Worm (Caenorhabditis elegans): ENCODE measurements around the gene hsp-43.
A peak's percentile ranks its signal among the peaks of the same experiment; 100 is the strongest.

hsp-43 gene

DNA sequence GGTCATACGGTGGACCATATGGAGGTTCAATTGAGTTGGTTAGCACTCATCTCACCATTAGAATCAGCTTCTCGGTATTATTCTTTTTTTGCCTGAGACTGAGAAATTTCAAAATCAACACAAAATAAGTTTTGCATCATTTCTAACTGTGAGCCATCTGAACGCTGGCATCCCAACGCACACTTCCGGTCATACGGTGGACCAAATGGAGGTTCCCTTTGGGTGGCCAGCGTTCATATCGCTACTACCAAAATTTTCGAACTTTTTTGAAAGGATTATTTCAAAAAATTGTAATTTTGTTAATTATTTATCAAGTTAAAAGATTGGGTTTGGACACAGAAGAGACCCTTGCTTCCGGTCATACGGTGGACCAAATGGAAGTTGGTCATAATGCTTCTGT lies 17.4 kb upstream of the hsp-43 start:
- TF ChIP-seq pax-3 (tag; optimal IDR thresholded peaks at IDR 0.05) (no peak), rnt-1 (tag; optimal IDR thresholded peaks at IDR 0.05) (peak; percentile 9), swsn-7 (tag; optimal IDR thresholded peaks at IDR 0.05) (peak; percentile 3), nhr-47 (tag; optimal IDR thresholded peaks at IDR 0.05) (no peak), nhr-20 (tag; optimal IDR thresholded peaks at IDR 0.05) (peak; percentile 11), efl-1 (optimal IDR thresholded peaks at IDR 0.05) (no peak), efl-1 (GFP tag; optimal IDR thresholded peaks at IDR 0.05 in 1 of 2) (no peak), sptf-1 (tag; optimal IDR thresholded peaks at IDR 0.05) (no peak)

- TF ChIP-seq unc-130 (tag; optimal IDR thresholded peaks at IDR 0.05) (peak; percentile 14), skn-1 (tag; optimal IDR thresholded peaks at IDR 0.05) (no peak), nhr-85 (tag) (peak; percentile 88), lsy-2 (tag; optimal IDR thresholded peaks at IDR 0.05) (peak in 1 of 2 experiments; percentile 27), fkh-4 (tag; optimal IDR thresholded peaks at IDR 0.05; ENCODE audit: borderline replicate concordance) (no peak), nhr-11 (tag; optimal IDR thresholded peaks at IDR 0.05) (no peak), mep-1 (tag; optimal IDR thresholded peaks at IDR 0.05) (no peak), F16B12.6 (tag; optimal IDR thresholded peaks at IDR 0.05) (no peak), ceh-88 (GFP tag; IDR thresholded peaks at IDR 0.05) (peak; percentile 64), jun-1 (tag; optimal IDR thresholded peaks at IDR 0.05) (peak; percentile 24), lin-35 (GFP tag; optimal IDR thresholded peaks at IDR 0.05) (peak; percentile 12 to 61), ztf-11 (tag; optimal IDR thresholded peaks at IDR 0.05) (peak in 1 of 2 experiments; percentile 43), snpc-4 (tag; optimal IDR thresholded peaks at IDR 0.05) (no peak), efl-3 (GFP tag; optimal IDR thresholded peaks at IDR 0.05) (no peak), ama-1 (optimal IDR thresholded peaks at IDR 0.05) (peak; percentile 98), nhr-76 (tag; optimal IDR thresholded peaks at IDR 0.05) (no peak), lir-3 (tag; optimal IDR thresholded peaks at IDR 0.05; ENCODE audit: poor library complexity) (peak; percentile 5), sptf-1 (tag; optimal IDR thresholded peaks at IDR 0.05) (no peak), elt-2 (tag; optimal IDR thresholded peaks at IDR 0.05) (peak; percentile 64), aly-2 (tag; optimal IDR thresholded peaks at IDR 0.05) (peak; percentile 26), C34B4.2 (tag; optimal IDR thresholded peaks at IDR 0.05) (no peak), pqm-1 (tag; optimal IDR thresholded peaks at IDR 0.05) (no peak), mdl-1 (tag; optimal IDR thresholded peaks at IDR 0.05) (peak in 1 of 2 experiments; percentile 34), lin-39 (tag; optimal IDR thresholded peaks at IDR 0.05) (no peak), Y116A8C.19 (tag; optimal IDR thresholded peaks at IDR 0.05; ENCODE audit: borderline replicate concordance) (no peak), swsn-7 (tag; optimal IDR thresholded peaks at IDR 0.05) (peak; percentile 49), egl-13 (tag; optimal IDR thresholded peaks at IDR 0.05) (no peak), sox-4 (tag; optimal IDR thresholded peaks at IDR 0.05) (no peak), egl-27 (tag; optimal IDR thresholded peaks at IDR 0.05) (no peak), rnt-1 (tag; optimal IDR thresholded peaks at IDR 0.05) (peak; percentile 68), unc-30 (tag; optimal IDR thresholded peaks at IDR 0.05) (no peak), fkh-8 (tag; optimal IDR thresholded peaks at IDR 0.05) (peak; percentile 52), unc-86 (tag; optimal IDR thresholded peaks at IDR 0.05) (peak; percentile 38), lin-15B (tag; optimal IDR thresholded peaks at IDR 0.05) (no peak), mef-2 (tag; optimal IDR thresholded peaks at IDR 0.05) (no peak), isw-1 (GFP tag; IDR thresholded peaks at IDR 0.05) (no peak), ceh-8 (GFP tag; optimal IDR thresholded peaks at IDR 0.05) (peak; percentile 14), nhr-47 (tag; optimal IDR thresholded peaks at IDR 0.05) (peak; percentile 78), hlh-4 (tag; optimal IDR thresholded peaks at IDR 0.05) (no peak), dsc-1 (tag; optimal IDR thresholded peaks at IDR 0.05) (peak; percentile 66), blmp-1 (tag; optimal IDR thresholded peaks at IDR 0.05) (no peak), nhr-20 (tag; optimal IDR thresholded peaks at IDR 0.05) (peak; percentile 33), nhr-77 (tag; optimal IDR thresholded peaks at IDR 0.05) (peak; percentile 20), pag-3 (tag; optimal IDR thresholded peaks at IDR 0.05; ENCODE audit: borderline replicate concordance, insufficient read depth) (no peak), fkh-10 (GFP tag; optimal IDR thresholded peaks at IDR 0.05) (no peak), irx-1 (tag; optimal IDR thresholded peaks at IDR 0.05) (peak; percentile 65), mab-9 (GFP tag; IDR thresholded peaks at IDR 0.05) (peak; percentile 29; the same call in 1 of the 2 replicates)
These were observed 16.7 kb upstream of the hsp-43 start for ce11 chrX:6251947-6252617.

All from whole organism, L1 larva.